Fruit fly (Drosophila melanogaster): ENCODE measurements around the gene CG31676.

dm6 chr2L:20794656-20795055, 45.9 kb upstream of the CG31676 start:
- TF ChIP-seq fd96Cb (tag; optimal IDR thresholded peaks at IDR 0.05) (no peak), Sox100B (GFP tag; optimal IDR thresholded peaks at IDR 0.05) (no peak)

All from whole organism, embryonic.